Worm (Caenorhabditis elegans): ENCODE measurements around the gene rnp-1.

DNA sequence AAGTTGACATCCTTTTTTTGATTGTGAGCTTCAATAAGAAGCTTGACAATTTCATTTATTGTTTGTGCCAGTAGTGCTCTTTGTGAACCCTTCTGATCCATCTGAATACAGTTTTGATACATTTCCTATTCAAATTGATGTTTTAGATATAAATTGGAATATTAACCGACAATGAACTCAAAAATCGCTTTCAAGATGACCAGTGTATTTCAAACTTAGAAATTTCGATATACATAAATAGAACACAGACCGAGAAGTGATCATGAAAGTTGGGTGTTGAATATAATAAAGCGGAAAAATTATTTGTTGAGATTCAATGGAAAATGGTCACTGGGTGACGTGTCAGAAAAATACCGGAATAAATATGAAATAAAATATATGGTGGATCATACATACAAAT is 10.8 kb upstream of the rnp-1 start, which contains the start of gene elpc-3:
- TF ChIP-seq C17E4.6 (GFP tag; IDR thresholded peaks at IDR 0.05), result no peak
- no peak for TF ChIP-seq ceh-100 (GFP tag; IDR thresholded peaks at IDR 0.05)
